Fruit fly (Drosophila melanogaster) whole organism, embryonic: ENCODE measurements around the gene CG12115.

Experiments
- Ada2b ChIP-seq: fragments of 200-800 bp; sonication (Bioruptor generic); IDR thresholded peaks from 2 replicates; pipeline ENCODE4 v1.3.6; 2022; ENCODE audit warnings: missing biosample characterization, missing genetic modification characterization
- CG10431 ChIP-seq: fragments of 200-800 bp; sonication (Bioruptor generic); optimal IDR thresholded peaks from 3 replicates; lab custom pipeline; 2018; ENCODE audit warnings: missing biosample characterization, mild to moderate bottlenecking, missing genetic modification characterization
- CG11085 ChIP-seq: fragments of 200-800 bp; sonication (Bioruptor generic); IDR thresholded peaks from 2 replicates; pipeline ENCODE4 v1.3.6; 2022; ENCODE audit warnings: missing biosample characterization, missing genetic modification characterization
- CG11504 ChIP-seq: fragments of 200-800 bp; sonication (Bioruptor generic); optimal IDR thresholded peaks from 3 replicates; lab custom pipeline; 2019; ENCODE audit warnings: missing biosample characterization, mild to moderate bottlenecking, missing genetic modification characterization, moderate library complexity
- CG11560 ChIP-seq: fragments of 200-800 bp; sonication (Bioruptor generic); IDR thresholded peaks from 3 replicates; pipeline ENCODE4 v1.3.6; 2022; ENCODE audit warnings: missing biosample characterization, missing genetic modification characterization
- CG12236 ChIP-seq: fragments of 200-800 bp; sonication (Bioruptor generic); optimal IDR thresholded peaks from 2 replicates; lab custom pipeline; 2016; ENCODE audit warnings: missing biosample characterization, missing genetic modification characterization
- CG13287 ChIP-seq: fragments of 200-800 bp; sonication (Bioruptor generic); IDR thresholded peaks from 2 replicates; pipeline ENCODE4 v1.3.6; 2022; ENCODE audit warnings: missing biosample characterization, missing genetic modification characterization; ENCODE audit not compliant: partially characterized antibody
- CG13424 ChIP-seq: fragments of 200-800 bp; sonication (Bioruptor generic); optimal IDR thresholded peaks from 2 replicates; lab custom pipeline; 2019; ENCODE audit warnings: missing biosample characterization, mild to moderate bottlenecking, missing genetic modification characterization, moderate library complexity
- CG14014 ChIP-seq: fragments of 200-800 bp; sonication (Bioruptor generic); IDR thresholded peaks from 2 replicates; pipeline ENCODE4 v1.3.6; 2022; ENCODE audit warnings: missing biosample characterization, missing genetic modification characterization
- CG2116 ChIP-seq: fragments of 200-800 bp; sonication (Bioruptor generic); optimal IDR thresholded peaks from 3 replicates; lab custom pipeline; 2018; ENCODE audit warnings: missing biosample characterization, mild to moderate bottlenecking, missing genetic modification characterization
- CG32772 ChIP-seq: fragments of 200-800 bp; sonication (Bioruptor generic); IDR thresholded peaks from 2 replicates; pipeline ENCODE4 v1.3.6; 2022; ENCODE audit warnings: missing biosample characterization, missing genetic modification characterization
- CG3281 ChIP-seq: fragments of 200-800 bp; sonication (Bioruptor generic); optimal IDR thresholded peaks from 3 replicates; lab custom pipeline; 2017; ENCODE audit warnings: missing biosample characterization, mild to moderate bottlenecking, missing genetic modification characterization
- CG3995 ChIP-seq: fragments of 200-800 bp; sonication (Bioruptor generic); optimal IDR thresholded peaks from 3 replicates; lab custom pipeline; 2016; ENCODE audit warnings: missing biosample characterization, missing genetic modification characterization
- CG4282 ChIP-seq: fragments of 200-800 bp; sonication (Bioruptor generic); optimal IDR thresholded peaks from 2 replicates; lab custom pipeline; 2016; ENCODE audit warnings: missing biosample characterization, missing genetic modification characterization
- CG7271 ChIP-seq: fragments of 200-800 bp; sonication (Bioruptor generic); optimal IDR thresholded peaks from 2 replicates; lab custom pipeline; 2018; ENCODE audit warnings: missing biosample characterization, mild to moderate bottlenecking, missing genetic modification characterization, moderate library complexity
- CG8388 ChIP-seq: fragments of 200-800 bp; sonication (Bioruptor generic); optimal IDR thresholded peaks from 2 replicates; lab custom pipeline; 2019; ENCODE audit warnings: missing biosample characterization, mild to moderate bottlenecking, missing genetic modification characterization, moderate library complexity
- CG9797 ChIP-seq: fragments of 200-800 bp; sonication (Bioruptor generic); optimal IDR thresholded peaks from 3 replicates; lab custom pipeline; 2018; ENCODE audit warnings: missing biosample characterization, mild to moderate bottlenecking, missing genetic modification characterization
- Dbx ChIP-seq: fragments of 200-800 bp; sonication (Bioruptor generic); IDR thresholded peaks from 3 replicates; pipeline ENCODE4 v1.3.6; 2022; ENCODE audit warnings: missing biosample characterization, missing genetic modification characterization
- Dek ChIP-seq: fragments of 200-800 bp; sonication (Bioruptor generic); optimal IDR thresholded peaks from 3 replicates; lab custom pipeline; 2019; ENCODE audit warnings: missing biosample characterization, mild to moderate bottlenecking, missing genetic modification characterization, moderate library complexity
- Dip2 ChIP-seq: fragments of 200-800 bp; sonication (Bioruptor generic); IDR thresholded peaks from 2 replicates; pipeline ENCODE4 v1.3.6; 2022; ENCODE audit warnings: missing biosample characterization, missing genetic modification characterization
- E2f2 ChIP-seq: fragments of 200-800 bp; sonication (Bioruptor generic); IDR thresholded peaks from 2 replicates; pipeline ENCODE4 v1.3.6; 2022; ENCODE audit warnings: missing biosample characterization, missing genetic modification characterization
- Eip74EF ChIP-seq, 2 experiments: fragments of 200-800 bp in 1 of 2; fragments of >200 bp in 1 of 2; sonication (Bioruptor generic) in 1 of 2; optimal IDR thresholded peaks; 2 replicates each; lab custom pipeline; 2017 to 2019; ENCODE audit warnings: missing biosample characterization in 2 of 2, missing genetic modification characterization in 2 of 2, mild to moderate bottlenecking in 1 of 2, moderate library complexity in 1 of 2
- Hr3 ChIP-seq: fragments of 200-800 bp; sonication (Bioruptor generic); optimal IDR thresholded peaks from 3 replicates; lab custom pipeline; 2016; ENCODE audit warnings: missing biosample characterization, missing genetic modification characterization
- Hr39 ChIP-seq: fragments of >200 bp; optimal IDR thresholded peaks from 2 replicates; lab custom pipeline; 2017
- Hsf ChIP-seq: fragments of 200-800 bp; sonication (Bioruptor generic); optimal IDR thresholded peaks from 3 replicates; lab custom pipeline; 2016; ENCODE audit warnings: missing biosample characterization, missing genetic modification characterization
- Mes4 ChIP-seq: fragments of 200-800 bp; sonication (Bioruptor generic); optimal IDR thresholded peaks from 2 replicates; lab custom pipeline; 2016; ENCODE audit warnings: missing biosample characterization, missing genetic modification characterization
- Myb ChIP-seq: fragments of 200-800 bp; sonication (Bioruptor generic); optimal IDR thresholded peaks from 2 replicates; lab custom pipeline; 2016; ENCODE audit warnings: missing biosample characterization, missing genetic modification characterization
- NC2α ChIP-seq: fragments of 200-800 bp; sonication (Bioruptor generic); optimal IDR thresholded peaks from 2 replicates; lab custom pipeline; 2016; ENCODE audit warnings: missing biosample characterization, missing genetic modification characterization
- Neu2 ChIP-seq: fragments of 200-800 bp; sonication (Bioruptor generic); optimal IDR thresholded peaks from 3 replicates; lab custom pipeline; 2016; ENCODE audit warnings: missing biosample characterization, missing genetic modification characterization, borderline replicate concordance
- Ravus ChIP-seq: fragments of 200-800 bp; sonication (Bioruptor generic); IDR thresholded peaks from 2 replicates; pipeline ENCODE4 v1.3.6; 2022; ENCODE audit warnings: missing biosample characterization, missing genetic modification characterization
- Side ChIP-seq: fragments of 200-800 bp; sonication (Bioruptor generic); optimal IDR thresholded peaks from 2 replicates; lab custom pipeline; 2016; ENCODE audit warnings: missing biosample characterization, missing genetic modification characterization
- Six4 ChIP-seq: fragments of 200-800 bp; sonication (Bioruptor generic); optimal IDR thresholded peaks from 2 replicates; lab custom pipeline; 2016; ENCODE audit warnings: missing biosample characterization, missing genetic modification characterization
- Sry-δ ChIP-seq: fragments of 200-800 bp; sonication (Bioruptor generic); optimal IDR thresholded peaks from 2 replicates; lab custom pipeline; 2016; ENCODE audit warnings: missing biosample characterization, missing genetic modification characterization
- Tbp ChIP-seq: fragments of >200 bp; optimal IDR thresholded peaks from 2 replicates; lab custom pipeline; 2018; ENCODE audit warnings: missing biosample characterization, missing genetic modification characterization
- croc ChIP-seq: fragments of 200-800 bp; sonication (Bioruptor generic); conservative IDR thresholded peaks from 3 replicates; pipeline ENCODE4 v1.3.6; 2022; ENCODE audit warnings: missing biosample characterization, missing genetic modification characterization
- emc ChIP-seq: fragments of 200-800 bp; sonication (Bioruptor generic); optimal IDR thresholded peaks from 2 replicates; lab custom pipeline; 2016; ENCODE audit warnings: missing biosample characterization, missing genetic modification characterization
- ems ChIP-seq: fragments of 200-800 bp; sonication (Bioruptor generic); optimal IDR thresholded peaks from 3 replicates; lab custom pipeline; 2016; ENCODE audit warnings: missing biosample characterization, missing genetic modification characterization
- gce ChIP-seq: fragments of 200-800 bp; sonication (Bioruptor generic); IDR thresholded peaks from 3 replicates; pipeline ENCODE4 v1.3.6; 2022; ENCODE audit warnings: missing biosample characterization, missing genetic modification characterization
- gem ChIP-seq: fragments of 200-800 bp; sonication (Bioruptor generic); optimal IDR thresholded peaks from 2 replicates; lab custom pipeline; 2019; ENCODE audit warnings: missing biosample characterization, mild to moderate bottlenecking, missing genetic modification characterization, moderate library complexity
- inv ChIP-seq: fragments of 200-800 bp; sonication (Bioruptor generic); IDR thresholded peaks from 2 replicates; pipeline ENCODE4 v1.3.6; 2022; ENCODE audit warnings: missing biosample characterization, missing genetic modification characterization; ENCODE audit not compliant: partially characterized antibody
- lmd ChIP-seq: fragments of 200-800 bp; sonication (Bioruptor generic); IDR thresholded peaks from 2 replicates; pipeline ENCODE4 v1.3.6; 2022; ENCODE audit warnings: missing biosample characterization, missing genetic modification characterization
- mld ChIP-seq: fragments of 200-800 bp; sonication (Bioruptor generic); IDR thresholded peaks from 3 replicates; pipeline ENCODE4 v1.3.6; 2022; ENCODE audit warnings: missing biosample characterization, missing genetic modification characterization; ENCODE audit not compliant: partially characterized antibody
- peb ChIP-seq: fragments of 200-800 bp; sonication (Bioruptor generic); IDR thresholded peaks from 2 replicates; pipeline ENCODE4 v1.3.6; 2022; ENCODE audit warnings: missing biosample characterization, missing genetic modification characterization
- pho ChIP-seq: fragments of 200-800 bp; sonication (Bioruptor generic); optimal IDR thresholded peaks from 2 replicates; lab custom pipeline; 2016; ENCODE audit warnings: missing biosample characterization, missing genetic modification characterization
- shn ChIP-seq: fragments of 200-800 bp; sonication (Bioruptor generic); optimal IDR thresholded peaks from 3 replicates; lab custom pipeline; 2016; ENCODE audit warnings: missing biosample characterization, missing genetic modification characterization
- tap ChIP-seq: fragments of 200-800 bp; optimal IDR thresholded peaks from 3 replicates; lab custom pipeline; 2019; ENCODE audit warnings: missing biosample characterization, mild to moderate bottlenecking, missing genetic modification characterization, moderate library complexity
- tin ChIP-seq: fragments of 200-800 bp; sonication (Bioruptor generic); optimal IDR thresholded peaks from 3 replicates; lab custom pipeline; 2016; ENCODE audit warnings: missing biosample characterization, missing genetic modification characterization
- trem ChIP-seq: fragments of 200-800 bp; optimal IDR thresholded peaks from 3 replicates; lab custom pipeline; 2019; ENCODE audit warnings: missing biosample characterization, mild to moderate bottlenecking, missing genetic modification characterization, moderate library complexity
- tup ChIP-seq: fragments of 200-800 bp; sonication (Bioruptor generic); optimal IDR thresholded peaks from 2 replicates; lab custom pipeline; 2016; ENCODE audit warnings: missing biosample characterization, mild to moderate bottlenecking, missing genetic modification characterization, moderate library complexity
- yki ChIP-seq: fragments of >200 bp; optimal IDR thresholded peaks from 3 replicates; lab custom pipeline; 2018
- zen2 ChIP-seq: fragments of 200-800 bp; sonication (Bioruptor generic); IDR thresholded peaks from 3 replicates; pipeline ENCODE4 v1.3.6; 2022; ENCODE audit warnings: missing biosample characterization, missing genetic modification characterization; ENCODE audit not compliant: partially characterized antibody
- zfh1 ChIP-seq: fragments of 200-800 bp; sonication (Bioruptor generic); IDR thresholded peaks from 3 replicates; pipeline ENCODE4 v1.3.6; 2022; ENCODE audit warnings: missing biosample characterization, missing genetic modification characterization
- zfh2 ChIP-seq: fragments of 200-800 bp; sonication (Bioruptor generic); optimal IDR thresholded peaks from 2 replicates; lab custom pipeline; 2016; ENCODE audit warnings: missing biosample characterization, missing genetic modification characterization

Gene CG12115

dm6 chrX:9220434-9220833 is 30.0 kb upstream of the CG12115 start (continued):
- no peak for TF ChIP-seq CG13424 (tag; lab: Kevin White, UChicago)
- no peak for TF ChIP-seq CG3995 (GFP tag; lab: Kevin White, UChicago)
- no peak for TF ChIP-seq croc (GFP tag; lab: Robert Waterston, UW)
- TF ChIP-seq zfh1 (GFP tag; lab: Robert Waterston, UW) = peak; percentile 49; the same call in 1 of the 3 replicates
- TF ChIP-seq CG11085 (GFP tag; lab: Robert Waterston, UW) = no peak
- no peak for TF ChIP-seq CG9797 (GFP tag; lab: Kevin White, UChicago)
- no peak for TF ChIP-seq CG4282 (GFP tag; lab: Kevin White, UChicago)
- TF ChIP-seq CG13287 (GFP tag; lab: Robert Waterston, UW) = no peak
- TF ChIP-seq CG10431 (GFP tag; lab: Kevin White, UChicago) = no peak
- TF ChIP-seq Dip2 (GFP tag; lab: Robert Waterston, UW) = no peak
- TF ChIP-seq Ravus (GFP tag; lab: Robert Waterston, UW) = no peak
- no peak for TF ChIP-seq NC2α (GFP tag; lab: Kevin White, UChicago)
- no peak for TF ChIP-seq trem (tag; lab: Kevin White, UChicago)
- TF ChIP-seq zen2 (GFP tag; lab: Robert Waterston, UW) = no peak
- no peak for TF ChIP-seq pho (GFP tag; lab: Kevin White, UChicago)
- 0 out of 3 replicates have a peak, but pooled peaks have one; percentile 37 for TF ChIP-seq CG11560
- no peak for TF ChIP-seq mld (GFP tag; lab: Robert Waterston, UW)
- TF ChIP-seq CG12236 = no peak
- no peak for TF ChIP-seq Tbp (GFP tag; lab: Kevin White, UChicago)
- no peak for TF ChIP-seq CG7271 (tag; lab: Kevin White, UChicago)
- TF ChIP-seq shn (GFP tag; lab: Kevin White, UChicago) = no peak
- TF ChIP-seq peb = 0 out of 2 replicates have a peak, but pooled peaks have one; percentile 16
- TF ChIP-seq CG11504 (tag; lab: Kevin White, UChicago) = no peak
- TF ChIP-seq Dbx (GFP tag; lab: Robert Waterston, UW) = no peak
- no peak for TF ChIP-seq Hr39 (lab: Kevin White, UChicago)
- TF ChIP-seq CG32772 = no peak
- no peak for TF ChIP-seq emc
- no peak for TF ChIP-seq Dek
- TF ChIP-seq Mes4 (GFP tag; lab: Kevin White, UChicago) = no peak
- no peak for TF ChIP-seq yki
- peak; percentile 0 for TF ChIP-seq CG8388
- no peak for TF ChIP-seq Hr3 (GFP tag; lab: Kevin White, UChicago)
- no peak for TF ChIP-seq Neu2 (GFP tag; lab: Kevin White, UChicago)
- no peak for TF ChIP-seq zfh2 (GFP tag; lab: Kevin White, UChicago)
- no peak for TF ChIP-seq Six4 (GFP tag; lab: Kevin White, UChicago)
- TF ChIP-seq Ada2b (GFP tag; lab: Robert Waterston, UW) = peak; percentile 26; the same call in 1 of the 2 replicates
- TF ChIP-seq E2f2 (GFP tag; lab: Robert Waterston, UW) = no peak
- no peak for TF ChIP-seq Sry-δ (GFP tag; lab: Kevin White, UChicago)
- TF ChIP-seq tin = no peak
- no peak for TF ChIP-seq CG14014 (GFP tag; lab: Robert Waterston, UW)
- peak; percentile 55 for TF ChIP-seq lmd (GFP tag; lab: Robert Waterston, UW)
- no peak for TF ChIP-seq Hsf (GFP tag; lab: Kevin White, UChicago)
- TF ChIP-seq Eip74EF (GFP tag; optimal IDR thresholded peaks at IDR 0.05; lab: Kevin White, UChicago) = no peak
- TF ChIP-seq tap = no peak
- no peak for TF ChIP-seq tup (GFP tag; lab: Kevin White, UChicago)
- peak; percentile 34 for TF ChIP-seq gem (tag; lab: Kevin White, UChicago)
- TF ChIP-seq CG3281 (GFP tag; lab: Kevin White, UChicago) = no peak
- no peak for TF ChIP-seq CG2116 (GFP tag; lab: Kevin White, UChicago)
- no peak for TF ChIP-seq ems (GFP tag; lab: Kevin White, UChicago)
- TF ChIP-seq Side (GFP tag; lab: Kevin White, UChicago) = no peak
- TF ChIP-seq Myb (GFP tag; lab: Kevin White, UChicago) = no peak
- TF ChIP-seq gce (GFP tag; lab: Robert Waterston, UW) = no peak
- TF ChIP-seq inv (GFP tag; lab: Robert Waterston, UW) = no peak
